Fruit fly (Drosophila melanogaster) whole organism, embryonic: ENCODE measurements around the gene Polr3A.

Source experiments
- ATbp ChIP-seq: fragments of 200-800 bp; sonication (Bioruptor generic); optimal IDR thresholded peaks from 2 replicates; lab custom pipeline; 2017; ENCODE audit warnings: missing biosample characterization, mild to moderate bottlenecking, missing genetic modification characterization, missing genetic modification reagents
- C15 ChIP-seq: fragments of 200-800 bp; sonication (Bioruptor generic); IDR thresholded peaks from 3 replicates; pipeline ENCODE4 v1.3.6; 2022; ENCODE audit warnings: missing biosample characterization, missing genetic modification characterization
- CG10267 ChIP-seq: fragments of 200-800 bp; sonication (Bioruptor generic); optimal IDR thresholded peaks from 2 replicates; lab custom pipeline; 2018; ENCODE audit warnings: missing biosample characterization, mild to moderate bottlenecking, missing genetic modification characterization, moderate library complexity
- CG11093 ChIP-seq: fragments of 200-800 bp; sonication (Bioruptor generic); IDR thresholded peaks from 3 replicates; pipeline ENCODE4 v1.3.6; 2022; ENCODE audit warnings: missing biosample characterization, missing genetic modification characterization
- CG12071 ChIP-seq: fragments of 200-800 bp; sonication (Bioruptor generic); optimal IDR thresholded peaks from 3 replicates; lab custom pipeline; 2018; ENCODE audit warnings: missing biosample characterization, mild to moderate bottlenecking, missing genetic modification characterization
- CG12299 ChIP-seq: fragments of 200-800 bp; sonication (Bioruptor generic); optimal IDR thresholded peaks from 2 replicates; lab custom pipeline; 2018; ENCODE audit warnings: missing biosample characterization, mild to moderate bottlenecking, missing genetic modification characterization
- CG15011 ChIP-seq: fragments of 200-800 bp; sonication (Bioruptor generic); optimal IDR thresholded peaks from 3 replicates; lab custom pipeline; 2018; ENCODE audit warnings: missing biosample characterization, mild to moderate bottlenecking, missing genetic modification characterization
- CG1647 ChIP-seq: fragments of 200-800 bp; sonication (Bioruptor generic); optimal IDR thresholded peaks from 3 replicates; lab custom pipeline; 2016; ENCODE audit warnings: missing biosample characterization, missing genetic modification characterization
- CG16813 ChIP-seq: fragments of 200-800 bp; sonication (Bioruptor generic); IDR thresholded peaks from 3 replicates; pipeline ENCODE4 v1.3.6; 2022; ENCODE audit warnings: missing biosample characterization, missing genetic modification characterization; ENCODE audit not compliant: partially characterized antibody
- CG18476 ChIP-seq: fragments of 200-800 bp; sonication (Bioruptor generic); optimal IDR thresholded peaks from 2 replicates; lab custom pipeline; 2016; ENCODE audit warnings: missing biosample characterization, mild to moderate bottlenecking, missing genetic modification characterization
- CG2116 ChIP-seq: fragments of 200-800 bp; sonication (Bioruptor generic); optimal IDR thresholded peaks from 3 replicates; lab custom pipeline; 2018; ENCODE audit warnings: missing biosample characterization, mild to moderate bottlenecking, missing genetic modification characterization
- CG2875 ChIP-seq: fragments of 200-800 bp; sonication (Bioruptor generic); optimal IDR thresholded peaks from 2 replicates; lab custom pipeline; 2017; ENCODE audit warnings: missing biosample characterization, mild to moderate bottlenecking, missing genetic modification characterization, missing genetic modification reagents
- CG31441 ChIP-seq: fragments of 200-800 bp; sonication (Bioruptor generic); IDR thresholded peaks from 2 replicates; pipeline ENCODE4 v1.3.6; 2022; ENCODE audit warnings: missing biosample characterization, missing genetic modification characterization
- CG33557 ChIP-seq: fragments of 200-800 bp; sonication (Bioruptor generic); optimal IDR thresholded peaks from 2 replicates; lab custom pipeline; 2019; ENCODE audit warnings: missing biosample characterization, mild to moderate bottlenecking, missing genetic modification characterization, moderate library complexity
- CG7556 ChIP-seq: fragments of 200-800 bp; sonication (Bioruptor generic); optimal IDR thresholded peaks from 2 replicates; lab custom pipeline; 2017; ENCODE audit warnings: missing biosample characterization, mild to moderate bottlenecking, missing genetic modification characterization
- CG8944 ChIP-seq: fragments of 200-800 bp; sonication (Bioruptor generic); optimal IDR thresholded peaks from 3 replicates; lab custom pipeline; 2016; ENCODE audit warnings: missing biosample characterization, missing genetic modification characterization
- CG9817 ChIP-seq: fragments of 200-800 bp; sonication (Bioruptor generic); optimal IDR thresholded peaks from 2 replicates; lab custom pipeline; 2018; ENCODE audit warnings: missing biosample characterization, mild to moderate bottlenecking, missing genetic modification characterization, moderate library complexity
- CG9932 ChIP-seq: fragments of 200-800 bp; sonication (Bioruptor generic); IDR thresholded peaks from 2 replicates; pipeline ENCODE4 v1.3.6; 2022; ENCODE audit warnings: missing biosample characterization, missing genetic modification characterization
- D ChIP-seq, 2 experiments: fragments of 200-800 bp in 1 of 2; fragments of >200 bp in 1 of 2; sonication (Bioruptor generic) in 1 of 2; optimal IDR thresholded peaks; 2 replicates in 1 of 2; 3 replicates in 1 of 2; lab custom pipeline; 2017; ENCODE audit warnings: mild to moderate bottlenecking in 1 of 2, missing biosample characterization in 1 of 2, missing genetic modification characterization in 1 of 2, missing genetic modification reagents in 1 of 2
- Dfd ChIP-seq, 2 experiments: fragments of >200 bp; optimal IDR thresholded peaks; 2 replicates each; lab custom pipeline; 2017; ENCODE audit warnings: missing biosample characterization in 2 of 2, missing genetic modification characterization in 2 of 2
- Dp ChIP-seq: fragments of 200-800 bp; sonication (Bioruptor generic); optimal IDR thresholded peaks from 2 replicates; lab custom pipeline; 2018; ENCODE audit warnings: missing biosample characterization, mild to moderate bottlenecking, missing genetic modification characterization, moderate library complexity
- E2f1 ChIP-seq: fragments of 200-800 bp; sonication (Bioruptor generic); IDR thresholded peaks from 2 replicates; pipeline ENCODE4 v1.3.6; 2022; ENCODE audit warnings: missing biosample characterization, missing genetic modification characterization
- Fer1 ChIP-seq: fragments of 200-800 bp; sonication (Bioruptor generic); optimal IDR thresholded peaks from 2 replicates; lab custom pipeline; 2017; ENCODE audit warnings: missing biosample characterization, mild to moderate bottlenecking, missing genetic modification characterization
- Fer2 ChIP-seq: fragments of 200-800 bp; sonication (Bioruptor generic); optimal IDR thresholded peaks from 2 replicates; lab custom pipeline; 2018; ENCODE audit warnings: missing biosample characterization, mild to moderate bottlenecking, missing genetic modification characterization, moderate library complexity
- Gsc ChIP-seq: fragments of 200-800 bp; sonication (Bioruptor generic); IDR thresholded peaks from 2 replicates; pipeline ENCODE4 v1.3.6; 2022; ENCODE audit warnings: missing biosample characterization, missing genetic modification characterization
- Hmr ChIP-seq: fragments of 200-800 bp; sonication (Bioruptor generic); optimal IDR thresholded peaks from 3 replicates; lab custom pipeline; 2017; ENCODE audit warnings: mild to moderate bottlenecking, missing biosample characterization, missing genetic modification reagents, missing genetic modification characterization
- Jarid2 ChIP-seq: fragments of 200-800 bp; sonication (Bioruptor generic); optimal IDR thresholded peaks from 3 replicates; lab custom pipeline; 2017; ENCODE audit warnings: mild to moderate bottlenecking, missing biosample characterization, missing genetic modification reagents, missing genetic modification characterization
- Med ChIP-seq: fragments of 200-800 bp; sonication (Bioruptor generic); peaks from one replicate; lab custom pipeline; 2016; ENCODE audit warnings: missing biosample characterization, missing genetic modification characterization, mild to moderate bottlenecking, inconsistent platforms, moderate library complexity
- Mrtf ChIP-seq: fragments of 200-800 bp; sonication (Bioruptor generic); IDR thresholded peaks from 3 replicates; pipeline ENCODE4 v1.3.6; 2022; ENCODE audit warnings: missing biosample characterization, missing genetic modification characterization
- NC2β ChIP-seq: fragments of 200-800 bp; sonication (Bioruptor generic); optimal IDR thresholded peaks from 2 replicates; lab custom pipeline; 2016; ENCODE audit warnings: missing biosample characterization, missing genetic modification characterization
- Pdp1 ChIP-seq, 2 experiments: fragments of 200-800 bp; sonication (Bioruptor generic); optimal IDR thresholded peaks; 3 replicates each; lab custom pipeline; 2016; ENCODE audit warnings: missing biosample characterization in 2 of 2, missing genetic modification characterization in 2 of 2, mild to moderate bottlenecking in 1 of 2, moderate library complexity in 1 of 2
- Sry-β ChIP-seq: fragments of 200-800 bp; sonication (Bioruptor generic); optimal IDR thresholded peaks from 2 replicates; lab custom pipeline; 2018; ENCODE audit warnings: missing biosample characterization, mild to moderate bottlenecking, missing genetic modification characterization, moderate library complexity
- bab2 ChIP-seq: fragments of 200-800 bp; sonication (Bioruptor generic); optimal IDR thresholded peaks from 2 replicates; lab custom pipeline; 2016; ENCODE audit warnings: missing biosample characterization, missing genetic modification characterization
- ci ChIP-seq: fragments of 200-800 bp; sonication (Bioruptor generic); IDR thresholded peaks from 3 replicates; pipeline ENCODE4 v1.3.6; 2022; ENCODE audit warnings: missing biosample characterization, missing genetic modification characterization
- crp ChIP-seq, 2 experiments: fragments of 200-800 bp; sonication (Bioruptor generic); optimal IDR thresholded peaks; 2 replicates in 1 of 2; 3 replicates in 1 of 2; lab custom pipeline; 2017; ENCODE audit warnings: missing biosample characterization in 2 of 2, missing genetic modification characterization in 2 of 2, mild to moderate bottlenecking in 1 of 2, moderate library complexity in 1 of 2
- cwo ChIP-seq: fragments of 200-800 bp; sonication (Bioruptor generic); optimal IDR thresholded peaks from 3 replicates; lab custom pipeline; 2017; ENCODE audit warnings: missing biosample characterization, missing genetic modification characterization, mild to moderate bottlenecking, moderate library complexity, missing genetic modification reagents
- dpn ChIP-seq, 2 experiments: fragments of 200-800 bp; sonication (Bioruptor generic); optimal IDR thresholded peaks; 3 replicates each; lab custom pipeline; 2016; ENCODE audit warnings: missing biosample characterization in 2 of 2, missing genetic modification characterization in 2 of 2
- en ChIP-seq: fragments of 200-800 bp; sonication (Bioruptor generic); optimal IDR thresholded peaks from 2 replicates; lab custom pipeline; 2016; ENCODE audit warnings: missing biosample characterization, missing genetic modification characterization
- fd3F ChIP-seq: fragments of 200-800 bp; sonication (Bioruptor generic); optimal IDR thresholded peaks from 2 replicates; lab custom pipeline; 2018; ENCODE audit warnings: missing biosample characterization, mild to moderate bottlenecking, missing genetic modification characterization, moderate library complexity
- fd96Cb ChIP-seq: fragments of 200-800 bp; sonication (Bioruptor generic); optimal IDR thresholded peaks from 2 replicates; lab custom pipeline; 2018; ENCODE audit warnings: missing biosample characterization, mild to moderate bottlenecking, missing genetic modification characterization, moderate library complexity
- gem ChIP-seq: fragments of 200-800 bp; sonication (Bioruptor generic); optimal IDR thresholded peaks from 2 replicates; lab custom pipeline; 2019; ENCODE audit warnings: missing biosample characterization, mild to moderate bottlenecking, missing genetic modification characterization, moderate library complexity
- jigr1 ChIP-seq: fragments of 200-800 bp; sonication (Bioruptor generic); IDR thresholded peaks from 3 replicates; pipeline ENCODE4 v1.3.6; 2022; ENCODE audit warnings: missing biosample characterization, missing genetic modification characterization
- oc ChIP-seq: fragments of 200-800 bp; sonication (Bioruptor generic); optimal IDR thresholded peaks from 2 replicates; lab custom pipeline; 2018; ENCODE audit warnings: missing biosample characterization, mild to moderate bottlenecking, missing genetic modification characterization, moderate library complexity
- rib ChIP-seq: fragments of 200-800 bp; sonication (Bioruptor generic); IDR thresholded peaks from 2 replicates; pipeline ENCODE4 v1.3.6; 2022; ENCODE audit warnings: missing biosample characterization, missing genetic modification characterization
- sd ChIP-seq: fragments of 200-800 bp; sonication (Bioruptor generic); optimal IDR thresholded peaks from 3 replicates; lab custom pipeline; 2018; ENCODE audit warnings: missing biosample characterization, mild to moderate bottlenecking, missing genetic modification characterization, moderate library complexity
- slp2 ChIP-seq: fragments of 200-800 bp; sonication (Bioruptor generic); optimal IDR thresholded peaks from 2 replicates; lab custom pipeline; 2016; ENCODE audit warnings: missing biosample characterization, missing genetic modification characterization
- tap ChIP-seq: fragments of 200-800 bp; optimal IDR thresholded peaks from 3 replicates; lab custom pipeline; 2019; ENCODE audit warnings: missing biosample characterization, mild to moderate bottlenecking, missing genetic modification characterization, moderate library complexity

Polr3A gene

dm6 chrX:15802880-15803650, 40.3 kb downstream of the Polr3A start (continued):
- TF ChIP-seq CG2116 (GFP tag; lab: Kevin White, UChicago) (peak; percentile 36), CG15011 (GFP tag; lab: Kevin White, UChicago) (no peak), CG11093 (GFP tag; lab: Robert Waterston, UW) (no peak), fd96Cb (tag; lab: Kevin White, UChicago) (no peak), CG7556 (no peak), dpn (GFP tag; optimal IDR thresholded peaks at IDR 0.05; lab: Kevin White, UChicago) (peak in 1 of 2 experiments; percentile 14), slp2 (GFP tag; lab: Kevin White, UChicago) (no peak), CG12299 (no peak), Fer2 (no peak), Hmr (GFP tag; lab: Kevin White, UChicago) (peak; percentile 58), oc (tag; lab: Kevin White, UChicago) (no peak), jigr1 (GFP tag; lab: Robert Waterston, UW) (no peak), cwo (GFP tag; lab: Kevin White, UChicago) (no peak), CG18476 (no peak), Pdp1 (GFP tag; optimal IDR thresholded peaks at IDR 0.05; lab: Kevin White, UChicago) (no peak), tap (no peak), CG1647 (GFP tag; lab: Kevin White, UChicago) (no peak), CG33557 (no peak), E2f1 (GFP tag; lab: Robert Waterston, UW) (no peak), CG8944 (no peak), CG16813 (GFP tag; lab: Robert Waterston, UW) (peak; percentile 76), NC2β (GFP tag; lab: Kevin White, UChicago) (no peak), Fer1 (peak; percentile 6), Mrtf (no peak), CG9932 (GFP tag; lab: Robert Waterston, UW) (peak; percentile 62), CG2875 (GFP tag; lab: Kevin White, UChicago) (no peak), CG9817 (tag; lab: Kevin White, UChicago) (no peak), gem (tag; lab: Kevin White, UChicago) (peak; percentile 62), C15 (no peak), CG31441 (no peak), Dp (GFP tag; lab: Kevin White, UChicago) (no peak), Gsc (GFP tag; lab: Robert Waterston, UW) (no peak), fd3F (GFP tag; lab: Kevin White, UChicago) (no peak), bab2 (GFP tag; lab: Kevin White, UChicago) (no peak), Dfd (GFP tag; optimal IDR thresholded peaks at IDR 0.05; lab: Kevin White, UChicago) (no peak), Sry-β (GFP tag; lab: Kevin White, UChicago) (no peak)

dm6 chrX:15803764-15804563, 41.2 kb downstream of the Polr3A start, which contains the start of the genes PGRP-LE and sd:
Gene PGRP-LE, minus strand, starts transcription at chrX:15803880.
Gene sd, plus strand, starts transcription at chrX:15804370.
- TF ChIP-seq CG10267 (tag; lab: Kevin White, UChicago) (no peak), crp (GFP tag; optimal IDR thresholded peaks at IDR 0.05; lab: Kevin White, UChicago) (peak in 1 of 2 experiments; percentile 82), Dp (GFP tag; lab: Kevin White, UChicago) (peak; percentile 76), sd (peak; percentile 48), ci (GFP tag; lab: Robert Waterston, UW) (peak; percentile 23; the same call in 1 of the 3 replicates), Jarid2 (GFP tag; lab: Kevin White, UChicago) (peak; percentile 78), D (optimal IDR thresholded peaks at IDR 0.05; lab: Kevin White, UChicago) (no peak), D (GFP tag; optimal IDR thresholded peaks at IDR 0.05; lab: Kevin White, UChicago) (no peak), Med (GFP tag; lab: Kevin White, UChicago) (peak; percentile 69), en (GFP tag; lab: Kevin White, UChicago) (no peak), rib (GFP tag; lab: Robert Waterston, UW) (0 out of 2 replicates have a peak, but pooled peaks have one; percentile 33), ATbp (GFP tag; lab: Kevin White, UChicago) (no peak), CG12071 (GFP tag; lab: Kevin White, UChicago) (peak; percentile 18)
